Fruit fly (Drosophila melanogaster): ENCODE results near the gene PH4alphaEFB.

- no peak for TF ChIP-seq Pif1B (GFP tag; optimal IDR thresholded peaks at IDR 0.05)
- no peak for TF ChIP-seq CG9948 (tag; optimal IDR thresholded peaks at IDR 0.05)
- TF ChIP-seq CG17806 (tag; optimal IDR thresholded peaks at IDR 0.05): no peak
- no peak for TF ChIP-seq CG32121 (GFP tag; IDR thresholded peaks at IDR 0.05)
- TF ChIP-seq CG13204 (GFP tag; optimal IDR thresholded peaks at IDR 0.05): no peak
- no peak for TF ChIP-seq CG15710 (tag; optimal IDR thresholded peaks at IDR 0.05)
Measured at dm6 chr3R:30423695-30424094, 42.2 kb upstream of the PH4alphaEFB start, which contains the start of the genes CG15535 and mRpS18C.
